Worm (Caenorhabditis elegans): Measurements from ENCODE around the gene frpr-11.

frpr-11 gene

ce11 chrV:8939424-8940065 lies 32.5 kb downstream of the frpr-11 start (continued):
- no peak for TF ChIP-seq madf-8 (GFP tag; conservative IDR thresholded peaks at IDR 0.05)
- TF ChIP-seq F55B11.4 (tag; optimal IDR thresholded peaks at IDR 0.05; ENCODE audit: borderline replicate concordance, insufficient read depth) = no peak
- TF ChIP-seq attf-5 (GFP tag; optimal IDR thresholded peaks at IDR 0.05) = no peak
- TF ChIP-seq somi-1 (GFP tag; optimal IDR thresholded peaks at IDR 0.05) = no peak
- TF ChIP-seq ztf-18 (tag; optimal IDR thresholded peaks at IDR 0.05) = no peak
- TF ChIP-seq bed-1 (GFP tag; IDR thresholded peaks at IDR 0.05) = no peak
- TF ChIP-seq nhr-120 (GFP tag; IDR thresholded peaks at IDR 0.05) = no peak
- TF ChIP-seq ceh-40 (GFP tag; IDR thresholded peaks at IDR 0.05) = 0 out of 2 replicates have a peak, but pooled peaks have one; percentile 5
- peak; percentile 70 for TF ChIP-seq ztf-26 (tag; optimal IDR thresholded peaks at IDR 0.05)
- no peak for TF ChIP-seq unc-130 (GFP tag; optimal IDR thresholded peaks at IDR 0.05)
- TF ChIP-seq pha-4 (tag; optimal IDR thresholded peaks at IDR 0.05) = no peak
- peak; percentile 22; the same call in 1 of the 2 replicates for TF ChIP-seq mcd-1 (GFP tag; IDR thresholded peaks at IDR 0.05)
- no peak for TF ChIP-seq K11D2.4 (GFP tag; IDR thresholded peaks at IDR 0.05)
- peak; percentile 67 for TF ChIP-seq repo-1 (tag; optimal IDR thresholded peaks at IDR 0.05)
- no peak for TF ChIP-seq egl-18 (GFP tag; IDR thresholded peaks at IDR 0.05)
- no peak for TF ChIP-seq nfya-2 (GFP tag; IDR thresholded peaks at IDR 0.05)
- no peak for TF ChIP-seq egrh-3 (GFP tag; IDR thresholded peaks at IDR 0.05)
- no peak for TF ChIP-seq pbrm-1 (GFP tag; IDR thresholded peaks at IDR 0.05)
- TF ChIP-seq snpc-3.4 (tag; optimal IDR thresholded peaks at IDR 0.05) = no peak
- peak; percentile 3 for TF ChIP-seq lin-40 (tag; optimal IDR thresholded peaks at IDR 0.05)
- TF ChIP-seq attf-6 (GFP tag; IDR thresholded peaks at IDR 0.05) = no peak
- no peak for TF ChIP-seq mes-4 (tag; optimal IDR thresholded peaks at IDR 0.05)
- no peak for TF ChIP-seq F10E7.11 (tag; optimal IDR thresholded peaks at IDR 0.05)
- peak; percentile 93 for TF ChIP-seq ama-1 (optimal IDR thresholded peaks at IDR 0.05)
- no peak for TF ChIP-seq ama-1 (GFP tag; optimal IDR thresholded peaks at IDR 0.05)
- TF ChIP-seq tlf-1 (GFP tag; optimal IDR thresholded peaks at IDR 0.05) = peak; percentile 51
- TF ChIP-seq snpc-4 (GFP tag; optimal IDR thresholded peaks at IDR 0.05) = no peak
- TF ChIP-seq snpc-4 (tag; optimal IDR thresholded peaks at IDR 0.05) = no peak
- peak; percentile 67; the same call in 1 of the 2 replicates for TF ChIP-seq Y53G8AR.9 (GFP tag; conservative IDR thresholded peaks at IDR 0.05)
- TF ChIP-seq ets-4 (GFP tag; optimal IDR thresholded peaks at IDR 0.05) = no peak
- TF ChIP-seq aptf-2 (GFP tag; conservative IDR thresholded peaks at IDR 0.05) = no peak
- TF ChIP-seq lin-35 (GFP tag; optimal IDR thresholded peaks at IDR 0.05) = no peak
- TF ChIP-seq C06A6.2 (GFP tag; conservative IDR thresholded peaks at IDR 0.05) = no peak
- no peak for TF ChIP-seq cebp-1 (GFP tag; IDR thresholded peaks at IDR 0.05)
- TF ChIP-seq cebp-1 (tag; optimal IDR thresholded peaks at IDR 0.05) = peak; percentile 43
- TF ChIP-seq tbx-9 (tag; optimal IDR thresholded peaks at IDR 0.05; ENCODE audit: borderline replicate concordance) = no peak
- TF ChIP-seq hlh-26 (GFP tag; conservative IDR thresholded peaks at IDR 0.05) = no peak
- TF ChIP-seq ccch-3 (GFP tag; optimal IDR thresholded peaks at IDR 0.05) = no peak
- no peak for TF ChIP-seq lsl-1 (GFP tag; optimal IDR thresholded peaks at IDR 0.05)
- TF ChIP-seq mxl-1 (tag; optimal IDR thresholded peaks at IDR 0.05) = no peak
- no peak for TF ChIP-seq D2030.7 (GFP tag; IDR thresholded peaks at IDR 0.05)
- TF ChIP-seq akir-1 (GFP tag; optimal IDR thresholded peaks at IDR 0.05) = no peak
- TF ChIP-seq mel-28 (tag; optimal IDR thresholded peaks at IDR 0.05; ENCODE audit: borderline replicate concordance) = no peak
- no peak for TF ChIP-seq ceh-58 (GFP tag; IDR thresholded peaks at IDR 0.05)
- no peak for TF ChIP-seq hmg-1.2 (GFP tag; IDR thresholded peaks at IDR 0.05)
- no peak for TF ChIP-seq B0261.1 (tag; optimal IDR thresholded peaks at IDR 0.05)
- TF ChIP-seq T07F8.4 (tag; optimal IDR thresholded peaks at IDR 0.05) = no peak
- no peak for TF ChIP-seq cebp-2 (GFP tag; IDR thresholded peaks at IDR 0.05)
- no peak for TF ChIP-seq F33H1.4 (GFP tag; IDR thresholded peaks at IDR 0.05)
- TF ChIP-seq aptf-3 (GFP tag; IDR thresholded peaks at IDR 0.05) = no peak

Data from whole organism, young adult.